Fruit fly (Drosophila melanogaster) whole organism, wandering third instar larva: ENCODE measurements around the gene spn-B.
A peak's percentile ranks its signal among the peaks of the same experiment; 100 is the strongest.

ENCODE experiments used
- Abd-B ChIP-seq: fragments of >200 bp; optimal IDR thresholded peaks from 2 replicates; lab custom pipeline; 2017; ENCODE audit warnings: missing biosample characterization, missing genetic modification characterization
- CG32264 ChIP-seq: fragments of 200-800 bp; sonication (Bioruptor generic); optimal IDR thresholded peaks from 2 replicates; lab custom pipeline; 2016; ENCODE audit warnings: missing biosample characterization, missing genetic modification characterization
- CG9705 ChIP-seq: fragments of 200-800 bp; sonication (Bioruptor generic); optimal IDR thresholded peaks from 2 replicates; lab custom pipeline; 2018; ENCODE audit warnings: missing biosample characterization, mild to moderate bottlenecking, missing genetic modification characterization
- CrebA ChIP-seq: fragments of 200-800 bp; sonication (Bioruptor generic); optimal IDR thresholded peaks from 2 replicates; lab custom pipeline; 2016; ENCODE audit warnings: missing biosample characterization, mild to moderate bottlenecking, missing genetic modification characterization, borderline replicate concordance
- Dfd ChIP-seq: fragments of >200 bp; optimal IDR thresholded peaks from 2 replicates; lab custom pipeline; 2017; ENCODE audit warnings: missing biosample characterization, missing genetic modification characterization
- Dif ChIP-seq: fragments of 200-275, 200-300 bp; sonication (Bioruptor generic); optimal IDR thresholded peaks from 2 replicates; lab custom pipeline; 2018; ENCODE audit warnings: missing biosample characterization, missing genetic modification characterization; ENCODE audit not compliant: partially characterized antibody
- GATAd ChIP-seq: sonication (Bioruptor generic); optimal IDR thresholded peaks from 2 replicates; lab custom pipeline; 2016; ENCODE audit warnings: missing biosample characterization, missing genetic modification characterization
- HLH106 ChIP-seq: fragments of 200-800 bp; optimal IDR thresholded peaks from 3 replicates; lab custom pipeline; 2019; ENCODE audit warnings: missing biosample characterization, mild to moderate bottlenecking, missing genetic modification characterization, moderate library complexity
- Hnf4 ChIP-seq: fragments of 200-800 bp; sonication (Bioruptor generic); optimal IDR thresholded peaks from 2 replicates; lab custom pipeline; 2016; ENCODE audit warnings: missing biosample characterization, mild to moderate bottlenecking, missing genetic modification characterization
- Hr78 ChIP-seq: fragments of >200 bp; optimal IDR thresholded peaks from 2 replicates; lab custom pipeline; 2017; ENCODE audit warnings: missing biosample characterization, missing genetic modification characterization
- Hr83 ChIP-seq: fragments of 200-300 bp; sonication (Bioruptor generic); optimal IDR thresholded peaks from 2 replicates; lab custom pipeline; 2016; ENCODE audit warnings: missing biosample characterization, mild to moderate bottlenecking, missing genetic modification characterization, moderate library complexity; ENCODE audit not compliant: poor library complexity, severe bottlenecking
- Jra ChIP-seq: sonication (Bioruptor generic); optimal IDR thresholded peaks from 2 replicates; lab custom pipeline; 2016; ENCODE audit warnings: missing biosample characterization, missing genetic modification characterization
- Mio ChIP-seq: sonication (Bioruptor generic); optimal IDR thresholded peaks from 2 replicates; lab custom pipeline; 2016; ENCODE audit warnings: missing biosample characterization, missing genetic modification characterization
- Myc ChIP-seq: fragments of >200 bp; optimal IDR thresholded peaks from 2 replicates; lab custom pipeline; 2017
- N ChIP-seq: fragments of >200 bp; optimal IDR thresholded peaks from 2 replicates; lab custom pipeline; 2018; ENCODE audit warnings: missing biosample characterization, missing external identifiers, missing genetic modification characterization
- OdsH ChIP-seq: fragments of 200-800 bp; sonication (Bioruptor generic); optimal IDR thresholded peaks from 2 replicates; lab custom pipeline; 2016; ENCODE audit warnings: missing biosample characterization, mild to moderate bottlenecking, missing genetic modification characterization
- Rel ChIP-seq, 2 experiments: fragments of 200-800 bp; sonication (Bioruptor generic) in 1 of 2; optimal IDR thresholded peaks; 2 replicates in 1 of 2; 3 replicates in 1 of 2; lab custom pipeline; 2016 to 2019; ENCODE audit warnings: mild to moderate bottlenecking in 2 of 2, missing biosample characterization in 2 of 2, missing genetic modification characterization in 2 of 2, moderate library complexity in 1 of 2
- Sp1 ChIP-seq: fragments of 200-800 bp; sonication (Bioruptor generic); optimal IDR thresholded peaks from 3 replicates; lab custom pipeline; 2019; ENCODE audit warnings: missing biosample characterization, mild to moderate bottlenecking, missing genetic modification characterization, moderate library complexity
- Vsx2 ChIP-seq: fragments of 200-300, 225-300 bp; sonication (Bioruptor generic); optimal IDR thresholded peaks from 2 replicates; lab custom pipeline; 2018; ENCODE audit warnings: missing biosample characterization, missing genetic modification characterization; ENCODE audit not compliant: partially characterized antibody
- br ChIP-seq: fragments of 200-800 bp; sonication (Bioruptor generic); optimal IDR thresholded peaks from 2 replicates; lab custom pipeline; 2016; ENCODE audit warnings: missing biosample characterization, missing genetic modification characterization
- brk ChIP-seq: fragments of 200-800 bp; sonication (Bioruptor generic); optimal IDR thresholded peaks from 2 replicates; lab custom pipeline; 2016; ENCODE audit warnings: missing biosample characterization, mild to moderate bottlenecking, missing genetic modification characterization
- dl ChIP-seq, 2 experiments: fragments of 175-275, 200-275 bp in 1 of 2; fragments of 200-275 bp in 1 of 2; sonication (Bioruptor generic); optimal IDR thresholded peaks; lab custom pipeline; 2018; ENCODE audit warnings: mild to moderate bottlenecking in 2 of 2, missing biosample characterization in 2 of 2, missing genetic modification characterization in 2 of 2, moderate library complexity in 2 of 2; ENCODE audit not compliant: partially characterized antibody in 2 of 2, insufficient read depth in 1 of 2
- dmrt93B ChIP-seq: fragments of 200-800 bp; sonication (Bioruptor generic); optimal IDR thresholded peaks from 2 replicates; lab custom pipeline; 2018; ENCODE audit warnings: missing biosample characterization, mild to moderate bottlenecking, missing genetic modification characterization
- dsf ChIP-seq: sonication (Bioruptor generic); optimal IDR thresholded peaks from 2 replicates; lab custom pipeline; 2016; ENCODE audit warnings: missing biosample characterization, missing genetic modification characterization, borderline replicate concordance
- ey ChIP-seq: fragments of 200-800 bp; sonication (Bioruptor generic); optimal IDR thresholded peaks from 2 replicates; lab custom pipeline; 2016; ENCODE audit warnings: missing biosample characterization, missing genetic modification characterization
- foxo ChIP-seq, 2 experiments: fragments of 200-800 bp; sonication (Bioruptor generic); optimal IDR thresholded peaks; 2 replicates in 1 of 2; 3 replicates in 1 of 2; lab custom pipeline; 2016 to 2017; ENCODE audit warnings: missing biosample characterization in 2 of 2, missing genetic modification characterization in 2 of 2
- fru ChIP-seq: fragments of 200-800 bp; sonication (Bioruptor generic); optimal IDR thresholded peaks from 3 replicates; lab custom pipeline; 2016; ENCODE audit warnings: missing biosample characterization, mild to moderate bottlenecking, missing genetic modification characterization
- h ChIP-seq: fragments of 200-800 bp; sonication (Bioruptor generic); optimal IDR thresholded peaks from 3 replicates; lab custom pipeline; 2016; ENCODE audit warnings: missing biosample characterization, mild to moderate bottlenecking, missing genetic modification characterization
- jim ChIP-seq: fragments of 175-275, 200-325 bp; sonication (Bioruptor generic); optimal IDR thresholded peaks from 2 replicates; lab custom pipeline; 2016; ENCODE audit warnings: missing biosample characterization, mild to moderate bottlenecking, missing genetic modification characterization
- lola ChIP-seq: fragments of >200 bp; optimal IDR thresholded peaks from 2 replicates; lab custom pipeline; 2017; ENCODE audit warnings: missing biosample characterization, missing genetic modification characterization
- pan ChIP-seq: fragments of >200 bp; optimal IDR thresholded peaks from 2 replicates; lab custom pipeline; 2017
- psq ChIP-seq: fragments of 200-800 bp; sonication (Bioruptor generic); optimal IDR thresholded peaks from 3 replicates; lab custom pipeline; 2017; ENCODE audit warnings: missing biosample characterization, mild to moderate bottlenecking, missing genetic modification characterization, moderate library complexity
- rgr ChIP-seq: fragments of 200-800 bp; sonication (Bioruptor generic); optimal IDR thresholded peaks from 3 replicates; lab custom pipeline; 2016; ENCODE audit warnings: missing biosample characterization, mild to moderate bottlenecking, missing genetic modification characterization
- sage ChIP-seq: fragments of 200-800 bp; sonication (Bioruptor generic); optimal IDR thresholded peaks from 2 replicates; lab custom pipeline; 2016; ENCODE audit warnings: missing biosample characterization, mild to moderate bottlenecking, missing genetic modification characterization
- sv ChIP-seq: fragments of 200-800 bp; sonication (Bioruptor generic); optimal IDR thresholded peaks from 3 replicates; lab custom pipeline; 2016; ENCODE audit warnings: missing biosample characterization, missing genetic modification characterization
- tai ChIP-seq: sonication (Bioruptor generic); optimal IDR thresholded peaks from 2 replicates; lab custom pipeline; 2016; ENCODE audit warnings: missing biosample characterization, missing genetic modification characterization
- usp ChIP-seq: fragments of >200 bp; optimal IDR thresholded peaks from 2 replicates; lab custom pipeline; 2017; ENCODE audit warnings: missing biosample characterization, missing genetic modification characterization
- woc ChIP-seq: sonication (Bioruptor generic); optimal IDR thresholded peaks from 2 replicates; lab custom pipeline; 2016; ENCODE audit warnings: missing biosample characterization, mild to moderate bottlenecking, missing genetic modification characterization

Gene spn-B

dm6 chr3R:14283754-14284421, 44.0 kb upstream of the spn-B start:
- peak; percentile 93 for TF ChIP-seq sage (GFP tag; lab: Kevin White, UChicago)
- TF ChIP-seq h (GFP tag; lab: Kevin White, UChicago): peak; percentile 98
- TF ChIP-seq CG9705 (GFP tag; lab: Kevin White, UChicago): peak; percentile 89
- peak; percentile 83 for TF ChIP-seq Dfd (GFP tag; lab: Kevin White, UChicago)
- no peak for TF ChIP-seq Abd-B (GFP tag; lab: Kevin White, UChicago)
- TF ChIP-seq pan (lab: Kevin White, UChicago): no peak
- peak; percentile 49 for TF ChIP-seq Mio (GFP tag; lab: Kevin White, UChicago)
- TF ChIP-seq CrebA (GFP tag; lab: Kevin White, UChicago): peak; percentile 4
- peak; percentile 96 for TF ChIP-seq ey
- TF ChIP-seq lola: no peak
- TF ChIP-seq GATAd: peak; percentile 62
- peak; percentile 2 to 81 for TF ChIP-seq dl (GFP tag; optimal IDR thresholded peaks at IDR 0.05; lab: Kevin White, UChicago; ENCODE audit: insufficient read depth in 1 of 2, partially characterized antibody in 2 of 2)
- TF ChIP-seq foxo (GFP tag; optimal IDR thresholded peaks at IDR 0.05; lab: Kevin White, UChicago): peak; percentile 57 to 98
- TF ChIP-seq Dif (GFP tag; lab: Kevin White, UChicago): peak; percentile 72
- TF ChIP-seq dsf (GFP tag; lab: Kevin White, UChicago): peak; percentile 93
- TF ChIP-seq tai (GFP tag; lab: Kevin White, UChicago): peak; percentile 93
- TF ChIP-seq fru (GFP tag; lab: Kevin White, UChicago): peak; percentile 96
- TF ChIP-seq OdsH (GFP tag; lab: Kevin White, UChicago): peak; percentile 99
- no peak for TF ChIP-seq Hr78
- TF ChIP-seq br (GFP tag; lab: Kevin White, UChicago): peak; percentile 96
- TF ChIP-seq N (GFP tag; lab: Kevin White, UChicago): no peak
- peak; percentile 98 for TF ChIP-seq HLH106 (tag; lab: Kevin White, UChicago)
- TF ChIP-seq Myc (lab: Kevin White, UChicago): no peak
- TF ChIP-seq CG32264 (GFP tag; lab: Kevin White, UChicago): peak; percentile 88
- peak; percentile 97 for TF ChIP-seq brk (GFP tag; lab: Kevin White, UChicago)
- TF ChIP-seq Rel (GFP tag; optimal IDR thresholded peaks at IDR 0.05; lab: Kevin White, UChicago): peak; percentile 83
- TF ChIP-seq Rel (tag; optimal IDR thresholded peaks at IDR 0.05; lab: Kevin White, UChicago): peak; percentile 58
- TF ChIP-seq Vsx2: peak; percentile 81
- peak; percentile 94 for TF ChIP-seq Hnf4 (GFP tag; lab: Kevin White, UChicago)
- peak; percentile 80 for TF ChIP-seq woc (GFP tag; lab: Kevin White, UChicago)
- TF ChIP-seq Hr83 (GFP tag; lab: Kevin White, UChicago): peak; percentile 60
- TF ChIP-seq Jra (GFP tag; lab: Kevin White, UChicago): peak; percentile 72
- TF ChIP-seq jim: no peak
- TF ChIP-seq sv (GFP tag; lab: Kevin White, UChicago): peak; percentile 96
- TF ChIP-seq psq: peak; percentile 96
- TF ChIP-seq rgr: peak; percentile 98
- TF ChIP-seq dmrt93B: peak; percentile 94
- TF ChIP-seq usp (GFP tag; lab: Kevin White, UChicago): no peak
- peak; percentile 98 for TF ChIP-seq Sp1 (GFP tag; lab: Kevin White, UChicago)
- TF ChIP-seq, all 38 proteins: peak for 30

- no peak for TF ChIP-seq fru (GFP tag; lab: Kevin White, UChicago)
- TF ChIP-seq dmrt93B: no peak
- no peak for TF ChIP-seq dl (GFP tag; optimal IDR thresholded peaks at IDR 0.05; lab: Kevin White, UChicago; ENCODE audit: insufficient read depth in 1 of 2, partially characterized antibody in 2 of 2)
- TF ChIP-seq Myc (lab: Kevin White, UChicago): no peak
- no peak for TF ChIP-seq CG9705 (GFP tag; lab: Kevin White, UChicago)
- no peak for TF ChIP-seq Vsx2
- TF ChIP-seq CG32264 (GFP tag; lab: Kevin White, UChicago): no peak
- no peak for TF ChIP-seq Mio (GFP tag; lab: Kevin White, UChicago)
- no peak for TF ChIP-seq HLH106 (tag; lab: Kevin White, UChicago)
- no peak for TF ChIP-seq Hr78
- no peak for TF ChIP-seq Hnf4 (GFP tag; lab: Kevin White, UChicago)
- no peak for TF ChIP-seq psq
- TF ChIP-seq Rel (GFP tag; optimal IDR thresholded peaks at IDR 0.05; lab: Kevin White, UChicago): no peak
- TF ChIP-seq Rel (tag; optimal IDR thresholded peaks at IDR 0.05; lab: Kevin White, UChicago): no peak
- no peak for TF ChIP-seq woc (GFP tag; lab: Kevin White, UChicago)
- no peak for TF ChIP-seq lola
- TF ChIP-seq jim: no peak
Measured at dm6 chr3R:14284422-14284760, 43.5 kb upstream of the spn-B start.
